Fruit fly (Drosophila melanogaster): ENCODE data around the gene CG17917.
A peak's percentile ranks its signal among the peaks of the same experiment; 100 is the strongest.

Gene CG17917

dm6 chr3R:6353624-6354352 is 12.0 kb downstream of the CG17917 start (continued):
- TF ChIP-seq CG17361 (GFP tag; IDR thresholded peaks at IDR 0.05) (no peak; the same call in 1 of the 3 replicates), dmrt11E (tag; optimal IDR thresholded peaks at IDR 0.05) (peak; percentile 76), HmgZ (tag; optimal IDR thresholded peaks at IDR 0.05) (peak; percentile 51), Adf1 (GFP tag; IDR thresholded peaks at IDR 0.05) (no peak), pzg (GFP tag; optimal IDR thresholded peaks at IDR 0.05) (no peak), Chrac-16 (GFP tag; optimal IDR thresholded peaks at IDR 0.05) (peak; percentile 69), CG16779 (GFP tag; IDR thresholded peaks at IDR 0.05) (no peak), mam (GFP tag; optimal IDR thresholded peaks at IDR 0.05) (peak; percentile 62), dysf (GFP tag; IDR thresholded peaks at IDR 0.05) (peak; percentile 82; the same call in 2 of the 3 replicates), ap (GFP tag; IDR thresholded peaks at IDR 0.05) (0 out of 2 replicates have a peak, but pooled peaks have one; percentile 32), CG3838 (GFP tag; optimal IDR thresholded peaks at IDR 0.05) (peak; percentile 79), CG10543 (GFP tag; optimal IDR thresholded peaks at IDR 0.05) (peak; percentile 61), CG8924 (tag; optimal IDR thresholded peaks at IDR 0.05) (no peak), ttk (GFP tag; IDR thresholded peaks at IDR 0.05) (peak; percentile 63), B-H1 (GFP tag; IDR thresholded peaks at IDR 0.05) (peak; percentile 56; the same call in 2 of the 3 replicates), Hand (GFP tag; optimal IDR thresholded peaks at IDR 0.05) (peak; percentile 66), bowl (GFP tag; IDR thresholded peaks at IDR 0.05) (no peak), so (GFP tag; IDR thresholded peaks at IDR 0.05) (peak; percentile 62; the same call in 1 of the 3 replicates), D19B (GFP tag; optimal IDR thresholded peaks at IDR 0.05) (peak; percentile 66), lilli (GFP tag; optimal IDR thresholded peaks at IDR 0.05) (peak; percentile 75), CG9437 (GFP tag; optimal IDR thresholded peaks at IDR 0.05) (peak; percentile 82), CG2129 (GFP tag; IDR thresholded peaks at IDR 0.05; ENCODE audit: partially characterized antibody) (no peak), tin (GFP tag; optimal IDR thresholded peaks at IDR 0.05) (peak; percentile 62), bigmax (GFP tag; optimal IDR thresholded peaks at IDR 0.05) (no peak), pum (GFP tag; optimal IDR thresholded peaks at IDR 0.05) (peak; percentile 35), repo (GFP tag; optimal IDR thresholded peaks at IDR 0.05) (peak; percentile 18), CG7987 (GFP tag; optimal IDR thresholded peaks at IDR 0.05) (no peak), Dad (GFP tag; optimal IDR thresholded peaks at IDR 0.05) (peak; percentile 30), CG15011 (GFP tag; optimal IDR thresholded peaks at IDR 0.05) (peak; percentile 77), chinmo (GFP tag; IDR thresholded peaks at IDR 0.05; ENCODE audit: partially characterized antibody) (no peak), nerfin-1 (tag; optimal IDR thresholded peaks at IDR 0.05) (no peak), Rfx (GFP tag; IDR thresholded peaks at IDR 0.05) (no peak; the same call in none of the 2 replicates), salm (tag; optimal IDR thresholded peaks at IDR 0.05) (peak; percentile 55), CG8089 (GFP tag; optimal IDR thresholded peaks at IDR 0.05) (peak; percentile 66), cato (GFP tag; optimal IDR thresholded peaks at IDR 0.05; ENCODE audit: borderline replicate concordance) (peak; percentile 67), CG6175 (GFP tag; IDR thresholded peaks at IDR 0.05) (no peak), CG31388 (GFP tag; optimal IDR thresholded peaks at IDR 0.05) (peak; percentile 26), CG13287 (GFP tag; IDR thresholded peaks at IDR 0.05; ENCODE audit: partially characterized antibody) (no peak), Doc3 (GFP tag; IDR thresholded peaks at IDR 0.05; ENCODE audit: partially characterized antibody) (no peak), vnd (GFP tag; IDR thresholded peaks at IDR 0.05; ENCODE audit: partially characterized antibody) (no peak)

dm6 chr3R:6354408-6354807 is 12.6 kb downstream of the CG17917 start:
- TF ChIP-seq cad (GFP tag; optimal IDR thresholded peaks at IDR 0.05) (no peak), CG15601 (tag; optimal IDR thresholded peaks at IDR 0.05) (no peak), sim (GFP tag; IDR thresholded peaks at IDR 0.05) (no peak), zfh2 (GFP tag; optimal IDR thresholded peaks at IDR 0.05) (no peak)
